Fruit fly (Drosophila melanogaster) whole organism, embryonic: ENCODE data around the gene Polr3G.

ENCODE experiments used
- Blimp-1 ChIP-seq: fragments of 200-800 bp; sonication (Bioruptor generic); optimal IDR thresholded peaks from 3 replicates; lab custom pipeline; 2018; ENCODE audit warnings: missing biosample characterization, missing genetic modification characterization, mild to moderate bottlenecking, moderate library complexity, missing genetic modification reagents
- CG10147 ChIP-seq: fragments of 200-800 bp; sonication (Bioruptor generic); optimal IDR thresholded peaks from 2 replicates; lab custom pipeline; 2019; ENCODE audit warnings: missing biosample characterization, mild to moderate bottlenecking, missing genetic modification characterization, moderate library complexity
- CG10209 ChIP-seq: fragments of 200-800 bp; sonication (Bioruptor generic); optimal IDR thresholded peaks from 3 replicates; lab custom pipeline; 2017; ENCODE audit warnings: missing biosample characterization, mild to moderate bottlenecking, missing genetic modification characterization, missing genetic modification reagents
- CG10979 ChIP-seq: fragments of 200-800 bp; sonication (Bioruptor generic); optimal IDR thresholded peaks from 2 replicates; lab custom pipeline; 2018; ENCODE audit warnings: missing biosample characterization, mild to moderate bottlenecking, missing genetic modification characterization, moderate library complexity
- CG11696 ChIP-seq: fragments of 200-800 bp; sonication (Bioruptor generic); IDR thresholded peaks from 2 replicates; pipeline ENCODE4 v1.3.6; 2022; ENCODE audit warnings: missing biosample characterization, missing genetic modification characterization
- CG14014 ChIP-seq: fragments of 200-800 bp; sonication (Bioruptor generic); IDR thresholded peaks from 2 replicates; pipeline ENCODE4 v1.3.6; 2022; ENCODE audit warnings: missing biosample characterization, missing genetic modification characterization
- CG14667 ChIP-seq: fragments of 200-800 bp; sonication (Bioruptor generic); IDR thresholded peaks from 2 replicates; pipeline ENCODE4 v1.3.6; 2022; ENCODE audit warnings: missing biosample characterization, missing genetic modification characterization
- CG17359 ChIP-seq: fragments of 200-800 bp; sonication (Bioruptor generic); optimal IDR thresholded peaks from 3 replicates; lab custom pipeline; 2018; ENCODE audit warnings: missing biosample characterization, mild to moderate bottlenecking, missing genetic modification characterization, moderate library complexity
- CG2712 ChIP-seq: fragments of 200-800 bp; optimal IDR thresholded peaks from 3 replicates; lab custom pipeline; 2019; ENCODE audit warnings: missing biosample characterization, mild to moderate bottlenecking, missing genetic modification characterization, moderate library complexity
- CG31441 ChIP-seq: fragments of 200-800 bp; sonication (Bioruptor generic); IDR thresholded peaks from 2 replicates; pipeline ENCODE4 v1.3.6; 2022; ENCODE audit warnings: missing biosample characterization, missing genetic modification characterization
- CG42726 ChIP-seq: fragments of 200-800 bp; sonication (Bioruptor generic); IDR thresholded peaks from 2 replicates; pipeline ENCODE4 v1.3.6; 2022; ENCODE audit warnings: missing biosample characterization, missing genetic modification characterization; ENCODE audit not compliant: partially characterized antibody
- CG5953 ChIP-seq: fragments of 200-800 bp; sonication (Bioruptor generic); IDR thresholded peaks from 2 replicates; pipeline ENCODE4 v1.3.6; 2022; ENCODE audit warnings: missing biosample characterization, missing genetic modification characterization
- CG6765 ChIP-seq: fragments of 200-800 bp; sonication (Bioruptor generic); optimal IDR thresholded peaks from 3 replicates; lab custom pipeline; 2017; ENCODE audit warnings: missing biosample characterization, mild to moderate bottlenecking, missing genetic modification characterization
- CG6791 ChIP-seq: fragments of 200-800 bp; sonication (Bioruptor generic); IDR thresholded peaks from 3 replicates; pipeline ENCODE4 v1.3.6; 2022; ENCODE audit warnings: missing biosample characterization, missing genetic modification characterization; ENCODE audit not compliant: partially characterized antibody
- CG7839 ChIP-seq: fragments of 200-800 bp; sonication (Bioruptor generic); optimal IDR thresholded peaks from 3 replicates; lab custom pipeline; 2018; ENCODE audit warnings: missing biosample characterization, mild to moderate bottlenecking, missing genetic modification characterization, moderate library complexity
- CoRest ChIP-seq: fragments of 200-800 bp; sonication (Bioruptor generic); optimal IDR thresholded peaks from 3 replicates; lab custom pipeline; 2018; ENCODE audit warnings: missing biosample characterization, mild to moderate bottlenecking, missing genetic modification characterization, moderate library complexity
- Dbx ChIP-seq: fragments of 200-800 bp; sonication (Bioruptor generic); IDR thresholded peaks from 3 replicates; pipeline ENCODE4 v1.3.6; 2022; ENCODE audit warnings: missing biosample characterization, missing genetic modification characterization
- Gug ChIP-seq: fragments of 200-800 bp; sonication (Bioruptor generic); IDR thresholded peaks from 4 replicates; pipeline ENCODE4 v1.3.6; 2022; ENCODE audit warnings: missing biosample characterization, missing genetic modification characterization
- Hsf ChIP-seq: fragments of 200-800 bp; sonication (Bioruptor generic); optimal IDR thresholded peaks from 3 replicates; lab custom pipeline; 2016; ENCODE audit warnings: missing biosample characterization, missing genetic modification characterization
- Jarid2 ChIP-seq: fragments of 200-800 bp; sonication (Bioruptor generic); optimal IDR thresholded peaks from 3 replicates; lab custom pipeline; 2017; ENCODE audit warnings: mild to moderate bottlenecking, missing biosample characterization, missing genetic modification reagents, missing genetic modification characterization
- Lhr ChIP-seq: fragments of 200-800 bp; sonication (Bioruptor generic); optimal IDR thresholded peaks from 3 replicates; lab custom pipeline; 2017; ENCODE audit warnings: mild to moderate bottlenecking, missing biosample characterization, missing genetic modification reagents, missing genetic modification characterization
- Mrtf ChIP-seq: fragments of 200-800 bp; sonication (Bioruptor generic); IDR thresholded peaks from 3 replicates; pipeline ENCODE4 v1.3.6; 2022; ENCODE audit warnings: missing biosample characterization, missing genetic modification characterization
- Oli ChIP-seq: fragments of 200-800 bp; sonication (Bioruptor generic); optimal IDR thresholded peaks from 2 replicates; lab custom pipeline; 2018; ENCODE audit warnings: missing biosample characterization, mild to moderate bottlenecking, missing genetic modification characterization, moderate library complexity
- PHDP ChIP-seq: fragments of 200-800 bp; sonication (Bioruptor generic); optimal IDR thresholded peaks from 3 replicates; lab custom pipeline; 2018; ENCODE audit warnings: missing biosample characterization, mild to moderate bottlenecking, missing genetic modification characterization, moderate library complexity
- Sry-δ ChIP-seq: fragments of 200-800 bp; sonication (Bioruptor generic); optimal IDR thresholded peaks from 2 replicates; lab custom pipeline; 2016; ENCODE audit warnings: missing biosample characterization, missing genetic modification characterization
- Xbp1 ChIP-seq: fragments of 200-800 bp; sonication (Bioruptor generic); optimal IDR thresholded peaks from 3 replicates; lab custom pipeline; 2016; ENCODE audit warnings: missing biosample characterization, mild to moderate bottlenecking, missing genetic modification characterization
- az2 ChIP-seq: fragments of 200-800 bp; sonication (Bioruptor generic); optimal IDR thresholded peaks from 3 replicates; lab custom pipeline; 2016; ENCODE audit warnings: missing biosample characterization, missing genetic modification characterization
- bsh ChIP-seq, 2 experiments: fragments of 200-800 bp; sonication (Bioruptor generic); optimal IDR thresholded peaks; 2 replicates each; lab custom pipeline; 2017 to 2018; ENCODE audit warnings: mild to moderate bottlenecking in 2 of 2, missing biosample characterization in 2 of 2, missing genetic modification characterization in 2 of 2, moderate library complexity in 1 of 2
- chif ChIP-seq, 2 experiments: fragments of 200-800 bp; sonication (Bioruptor generic); optimal IDR thresholded peaks; 3 replicates each; lab custom pipeline; 2016; ENCODE audit warnings: missing biosample characterization in 2 of 2, missing genetic modification characterization in 2 of 2
- crol ChIP-seq: fragments of 200-800 bp; sonication (Bioruptor generic); IDR thresholded peaks from 2 replicates; pipeline ENCODE4 v1.3.6; 2022; ENCODE audit warnings: missing biosample characterization, missing genetic modification characterization
- dm ChIP-seq: fragments of 200-800 bp; sonication (Bioruptor generic); optimal IDR thresholded peaks from 3 replicates; lab custom pipeline; 2016; ENCODE audit warnings: missing biosample characterization, missing genetic modification characterization
- dmrt11E ChIP-seq: fragments of 200-800 bp; sonication (Bioruptor generic); optimal IDR thresholded peaks from 3 replicates; lab custom pipeline; 2018; ENCODE audit warnings: missing biosample characterization, mild to moderate bottlenecking, missing genetic modification characterization, moderate library complexity
- dysf ChIP-seq: fragments of 200-800 bp; sonication (Bioruptor generic); IDR thresholded peaks from 3 replicates; pipeline ENCODE4 v1.3.6; 2022; ENCODE audit warnings: missing biosample characterization, missing genetic modification characterization
- emc ChIP-seq: fragments of 200-800 bp; sonication (Bioruptor generic); optimal IDR thresholded peaks from 2 replicates; lab custom pipeline; 2016; ENCODE audit warnings: missing biosample characterization, missing genetic modification characterization
- eve ChIP-seq, 2 experiments: fragments of >200 bp; optimal IDR thresholded peaks; 2 replicates each; lab custom pipeline; 2017; ENCODE audit warnings: missing biosample characterization in 2 of 2, missing genetic modification characterization in 2 of 2
- eyg ChIP-seq: fragments of 200-800 bp; sonication (Bioruptor generic); optimal IDR thresholded peaks from 3 replicates; lab custom pipeline; 2016; ENCODE audit warnings: missing biosample characterization, missing genetic modification characterization
- gfzf ChIP-seq: fragments of 200-800 bp; sonication (Bioruptor generic); optimal IDR thresholded peaks from 2 replicates; lab custom pipeline; 2016; ENCODE audit warnings: missing biosample characterization, mild to moderate bottlenecking, missing genetic modification characterization, moderate library complexity
- grau ChIP-seq: fragments of 200-800 bp; optimal IDR thresholded peaks from 3 replicates; lab custom pipeline; 2019; ENCODE audit warnings: missing biosample characterization, mild to moderate bottlenecking, missing genetic modification characterization, moderate library complexity
- kah ChIP-seq: fragments of 200-800 bp; sonication (Bioruptor generic); optimal IDR thresholded peaks from 2 replicates; lab custom pipeline; 2018; ENCODE audit warnings: missing biosample characterization, mild to moderate bottlenecking, missing genetic modification characterization
- lilli ChIP-seq: fragments of 200-800 bp; sonication (Bioruptor generic); optimal IDR thresholded peaks from 3 replicates; lab custom pipeline; 2016; ENCODE audit warnings: missing biosample characterization, missing genetic modification characterization
- lmd ChIP-seq: fragments of 200-800 bp; sonication (Bioruptor generic); IDR thresholded peaks from 2 replicates; pipeline ENCODE4 v1.3.6; 2022; ENCODE audit warnings: missing biosample characterization, missing genetic modification characterization
- onecut ChIP-seq: fragments of 200-800 bp; sonication (Bioruptor generic); IDR thresholded peaks from 2 replicates; pipeline ENCODE4 v1.3.6; 2022; ENCODE audit warnings: missing biosample characterization, missing genetic modification characterization
- row ChIP-seq: fragments of 200-800 bp; sonication (Bioruptor generic); IDR thresholded peaks from 3 replicates; pipeline ENCODE4 v1.3.6; 2022; ENCODE audit warnings: missing biosample characterization, missing genetic modification characterization
- sens ChIP-seq: fragments of 200-800 bp; sonication (Bioruptor generic); peaks from one replicate; lab custom pipeline; 2016; ENCODE audit warnings: missing biosample characterization, missing genetic modification characterization
- slbo ChIP-seq: fragments of 200-800 bp; sonication (Bioruptor generic); IDR thresholded peaks from 2 replicates; pipeline ENCODE4 v1.3.6; 2022; ENCODE audit warnings: missing biosample characterization, missing genetic modification characterization
- sob ChIP-seq: fragments of 200-800 bp; sonication (Bioruptor generic); IDR thresholded peaks from 2 replicates; pipeline ENCODE4 v1.3.6; 2022; ENCODE audit warnings: missing biosample characterization, missing genetic modification characterization
- unpg ChIP-seq: fragments of 200-800 bp; sonication (Bioruptor generic); optimal IDR thresholded peaks from 3 replicates; lab custom pipeline; 2018; ENCODE audit warnings: missing biosample characterization, mild to moderate bottlenecking, missing genetic modification characterization, moderate library complexity
- usp ChIP-seq: fragments of >200 bp; optimal IDR thresholded peaks from 2 replicates; lab custom pipeline; 2017; ENCODE audit warnings: missing biosample characterization, missing genetic modification characterization
- zfh1 ChIP-seq: fragments of 200-800 bp; sonication (Bioruptor generic); IDR thresholded peaks from 3 replicates; pipeline ENCODE4 v1.3.6; 2022; ENCODE audit warnings: missing biosample characterization, missing genetic modification characterization

Polr3G gene

DNA sequence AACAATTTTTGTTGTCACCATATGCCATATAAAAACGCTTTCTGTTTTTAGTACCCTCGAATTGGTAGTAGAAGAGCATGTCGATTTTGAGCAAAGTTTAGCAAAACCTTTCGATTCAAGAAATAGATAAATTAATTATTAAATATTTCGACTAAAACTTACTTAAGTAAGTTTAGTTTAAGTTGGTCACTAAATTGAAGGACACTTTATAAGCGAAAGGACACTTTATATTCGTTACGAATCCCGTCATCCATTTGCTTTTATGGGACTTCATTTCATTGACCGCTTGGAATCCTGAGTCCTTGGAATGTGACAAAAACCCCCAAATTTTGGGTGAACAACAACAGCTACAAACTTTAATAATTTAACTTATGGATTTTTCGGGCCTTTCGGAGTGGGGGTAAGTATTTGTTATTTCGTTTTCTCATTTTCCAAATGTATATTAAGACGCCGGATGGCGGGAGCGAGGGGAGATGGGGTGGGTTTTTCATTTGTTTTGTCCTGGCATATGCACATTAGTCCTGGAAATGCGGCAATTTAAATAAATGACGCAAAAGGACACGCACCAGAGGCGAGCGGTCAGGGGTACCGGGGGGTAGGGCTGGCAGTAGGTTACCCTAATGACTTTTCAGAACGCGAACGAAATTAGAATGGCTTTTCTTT, 32.1 kb upstream of the Polr3G start (continued):
- no peak for TF ChIP-seq Sry-δ (GFP tag; lab: Kevin White, UChicago)
- peak in 1 of 2 experiments; percentile 48 for TF ChIP-seq eve (GFP tag; optimal IDR thresholded peaks at IDR 0.05; lab: Kevin White, UChicago)
- TF ChIP-seq Xbp1 (GFP tag; lab: Kevin White, UChicago), result peak; percentile 46
- no peak for TF ChIP-seq chif (GFP tag; optimal IDR thresholded peaks at IDR 0.05; lab: Kevin White, UChicago)
- no peak for TF ChIP-seq CG42726 (GFP tag; lab: Robert Waterston, UW)
- TF ChIP-seq lilli, result peak; percentile 28
- TF ChIP-seq kah (GFP tag; lab: Kevin White, UChicago), result no peak
- peak; percentile 66 for TF ChIP-seq CG2712 (tag; lab: Kevin White, UChicago)
- peak; percentile 13 for TF ChIP-seq CoRest (tag; lab: Kevin White, UChicago)
- peak; percentile 42 for TF ChIP-seq dmrt11E (tag; lab: Kevin White, UChicago)
- TF ChIP-seq CG6791 (GFP tag; lab: Robert Waterston, UW), result no peak
- peak; percentile 48 for TF ChIP-seq grau (tag; lab: Kevin White, UChicago)
- peak; percentile 48; the same call in 1 of the 3 replicates for TF ChIP-seq Dbx
- peak; percentile 68 for TF ChIP-seq row (GFP tag; lab: Robert Waterston, UW)
- peak; percentile 55 for TF ChIP-seq CG17359
- peak; percentile 41 for TF ChIP-seq Oli
- TF ChIP-seq lmd, result 0 out of 2 replicates have a peak, but pooled peaks have one; percentile 17
- peak; percentile 25 for TF ChIP-seq CG10209 (GFP tag; lab: Kevin White, UChicago)
- no peak for TF ChIP-seq eyg
- TF ChIP-seq unpg, result peak; percentile 39
- TF ChIP-seq crol (GFP tag; lab: Robert Waterston, UW), result peak; percentile 77
- no peak for TF ChIP-seq Jarid2
- peak; percentile 48; the same call in 2 of the 3 replicates for TF ChIP-seq dysf (GFP tag; lab: Robert Waterston, UW)
- 0 out of 2 replicates have a peak, but pooled peaks have one; percentile 19 for TF ChIP-seq CG11696 (GFP tag; lab: Robert Waterston, UW)
- TF ChIP-seq dm (GFP tag; lab: Kevin White, UChicago), result no peak
- TF ChIP-seq onecut (GFP tag; lab: Robert Waterston, UW), result peak; percentile 61; the same call in 1 of the 2 replicates
- TF ChIP-seq bsh (GFP tag; optimal IDR thresholded peaks at IDR 0.05; lab: Kevin White, UChicago), result peak in 1 of 2 experiments; percentile 49
- TF ChIP-seq Gug, result peak; percentile 35; the same call in 1 of the 4 replicates
- no peak for TF ChIP-seq CG5953 (GFP tag; lab: Robert Waterston, UW)
- no peak for TF ChIP-seq sob (GFP tag; lab: Robert Waterston, UW)
- 0 out of 2 replicates have a peak, but pooled peaks have one; percentile 35 for TF ChIP-seq CG14014 (GFP tag; lab: Robert Waterston, UW)
- TF ChIP-seq emc (GFP tag; lab: Kevin White, UChicago), result no peak
- no peak for TF ChIP-seq CG6765
- TF ChIP-seq az2 (GFP tag; lab: Kevin White, UChicago), result peak; percentile 20
- no peak for TF ChIP-seq usp (GFP tag; lab: Kevin White, UChicago)
- peak; percentile 9 for TF ChIP-seq Hsf
- TF ChIP-seq CG10979 (tag; lab: Kevin White, UChicago), result peak; percentile 40
- no peak for TF ChIP-seq Mrtf (GFP tag; lab: Robert Waterston, UW)
- peak; percentile 52 for TF ChIP-seq CG7839
- no peak for TF ChIP-seq gfzf (GFP tag; lab: Kevin White, UChicago)
- peak; percentile 29 for TF ChIP-seq PHDP (tag; lab: Kevin White, UChicago)
- peak; percentile 6 for TF ChIP-seq CG10147
- peak; percentile 44 for TF ChIP-seq Blimp-1
- TF ChIP-seq slbo (GFP tag; lab: Robert Waterston, UW), result peak; percentile 44
- TF ChIP-seq sens (GFP tag; lab: Kevin White, UChicago), result peak; percentile 81
- TF ChIP-seq zfh1, result peak; percentile 63; the same call in 2 of the 3 replicates
- TF ChIP-seq CG14667, result peak; percentile 15; the same call in 1 of the 2 replicates
- no peak for TF ChIP-seq Lhr
- peak; percentile 52 for TF ChIP-seq CG31441 (GFP tag; lab: Robert Waterston, UW)
